Fruit fly (Drosophila melanogaster): Measurements from ENCODE around the gene CG32188.

CG32188 gene

dm6 chr3L:17846982-17847355 lies 13.5 kb upstream of the CG32188 start:
- TF ChIP-seq Ets96B (tag; optimal IDR thresholded peaks at IDR 0.05) (no peak), CG34406 (GFP tag; optimal IDR thresholded peaks at IDR 0.05) (no peak), CG3919 (GFP tag; optimal IDR thresholded peaks at IDR 0.05) (no peak), Sox102F (GFP tag; optimal IDR thresholded peaks at IDR 0.05) (no peak), ss (GFP tag; optimal IDR thresholded peaks at IDR 0.05) (no peak), Eip78C (GFP tag) (peak; percentile 46), CG1621 (tag; optimal IDR thresholded peaks at IDR 0.05) (no peak), CG32006 (GFP tag; optimal IDR thresholded peaks at IDR 0.05) (no peak), CG6808 (GFP tag; optimal IDR thresholded peaks at IDR 0.05) (no peak), OdsH (GFP tag; optimal IDR thresholded peaks at IDR 0.05) (no peak), Ets21C (GFP tag; optimal IDR thresholded peaks at IDR 0.05) (no peak), CG11902 (GFP tag; optimal IDR thresholded peaks at IDR 0.05) (no peak), vri (GFP tag; optimal IDR thresholded peaks at IDR 0.05) (peak; percentile 87), Hr39 (GFP tag; optimal IDR thresholded peaks at IDR 0.05) (no peak), CG8319 (GFP tag; optimal IDR thresholded peaks at IDR 0.05) (no peak), svp (GFP tag) (no peak), fd85E (GFP tag; optimal IDR thresholded peaks at IDR 0.05) (no peak), Met (GFP tag; optimal IDR thresholded peaks at IDR 0.05) (no peak), Hr38 (GFP tag; optimal IDR thresholded peaks at IDR 0.05) (no peak), CG8632 (GFP tag; optimal IDR thresholded peaks at IDR 0.05) (no peak), dac (GFP tag; optimal IDR thresholded peaks at IDR 0.05) (no peak), Blimp-1 (GFP tag; optimal IDR thresholded peaks at IDR 0.05) (no peak), lz (GFP tag; optimal IDR thresholded peaks at IDR 0.05) (no peak), CG10669 (GFP tag; optimal IDR thresholded peaks at IDR 0.05) (no peak), CG6854 (GFP tag; optimal IDR thresholded peaks at IDR 0.05) (no peak), esn (GFP tag; optimal IDR thresholded peaks at IDR 0.05) (peak; percentile 15), spab (GFP tag; optimal IDR thresholded peaks at IDR 0.05) (no peak), CG11294 (GFP tag; IDR thresholded peaks at IDR 0.05) (no peak), cyc (GFP tag; optimal IDR thresholded peaks at IDR 0.05) (no peak), CG31627 (GFP tag; optimal IDR thresholded peaks at IDR 0.05) (peak; percentile 0)

DNA sequence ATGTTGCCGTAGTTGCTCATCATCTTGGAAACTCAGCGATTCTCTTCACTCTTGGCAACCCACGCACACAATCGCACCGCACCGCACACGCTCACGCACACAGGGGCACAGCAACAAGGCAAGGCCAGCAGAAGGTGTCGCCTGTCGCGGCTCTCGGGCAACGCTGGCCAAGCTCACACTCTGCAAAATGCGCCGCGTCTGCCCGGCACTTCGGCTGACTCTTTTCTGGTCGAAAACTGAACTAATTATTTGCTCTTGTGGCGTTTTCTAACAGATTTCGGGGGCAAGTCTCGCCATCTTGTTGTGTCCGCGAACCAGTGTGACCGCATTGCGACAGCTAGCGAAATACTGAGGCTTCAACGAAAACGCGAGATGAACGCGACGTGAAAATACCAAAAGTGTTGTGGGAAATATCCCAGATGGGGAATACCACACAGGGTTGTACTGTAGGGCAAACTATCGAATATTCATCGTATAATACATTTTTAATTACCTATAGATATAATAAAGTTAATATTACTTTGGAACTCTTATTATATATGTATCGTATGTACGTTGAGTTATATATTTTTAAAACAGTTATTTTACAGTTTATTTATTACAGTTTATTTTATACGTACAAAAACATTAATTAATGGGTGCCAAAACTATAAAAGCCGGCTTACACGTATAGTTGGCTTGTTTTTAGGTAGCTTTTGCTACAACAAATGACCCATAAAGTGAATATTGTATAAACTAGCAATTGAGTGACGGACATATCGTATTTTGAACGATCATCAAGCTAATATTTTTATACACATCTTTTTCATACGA lies 12.9 kb upstream of the CG32188 start, which contains the start of the genes MED19 and CG7430:
TSS of gene MED19 (minus strand) at position 333 of the 813 bp plus-strand sequence.
TSS of gene CG7430 (plus strand) at position 748 of the 813 bp plus-strand sequence.
- TF ChIP-seq fd59A (GFP tag; optimal IDR thresholded peaks at IDR 0.05) (no peak), CG11762 (GFP tag; optimal IDR thresholded peaks at IDR 0.05; ENCODE audit: insufficient read depth) (no peak), vri (GFP tag; optimal IDR thresholded peaks at IDR 0.05) (peak; percentile 23), CG15336 (GFP tag; IDR thresholded peaks at IDR 0.05) (peak; percentile 51; the same call in 1 of the 2 replicates), CG3032 (tag; optimal IDR thresholded peaks at IDR 0.05) (no peak), CG8319 (GFP tag; optimal IDR thresholded peaks at IDR 0.05) (no peak), CG8632 (GFP tag; optimal IDR thresholded peaks at IDR 0.05) (peak; percentile 7), CG16779 (tag; optimal IDR thresholded peaks at IDR 0.05) (no peak), pdm3 (GFP tag; optimal IDR thresholded peaks at IDR 0.05) (no peak), fkh (GFP tag; optimal IDR thresholded peaks at IDR 0.05) (no peak), Ets21C (GFP tag; optimal IDR thresholded peaks at IDR 0.05) (no peak), CG1621 (tag; optimal IDR thresholded peaks at IDR 0.05) (peak; percentile 10), svp (GFP tag) (peak; percentile 69), dac (GFP tag; optimal IDR thresholded peaks at IDR 0.05) (no peak), Hr39 (GFP tag; optimal IDR thresholded peaks at IDR 0.05) (no peak), dsx (GFP tag; optimal IDR thresholded peaks at IDR 0.05; ENCODE audit: poor library complexity, severe bottlenecking) (no peak), lz (GFP tag; optimal IDR thresholded peaks at IDR 0.05) (peak; percentile 19), Ets96B (tag; optimal IDR thresholded peaks at IDR 0.05) (no peak), CG10669 (GFP tag; optimal IDR thresholded peaks at IDR 0.05) (no peak), CG6163 (GFP tag; IDR thresholded peaks at IDR 0.05) (peak; percentile 46; the same call in 1 of the 3 replicates), CG8119 (GFP tag; IDR thresholded peaks at IDR 0.05) (peak; percentile 33; the same call in 1 of the 3 replicates), OdsH (GFP tag; optimal IDR thresholded peaks at IDR 0.05) (no peak), Blimp-1 (GFP tag; optimal IDR thresholded peaks at IDR 0.05) (no peak), CG6854 (GFP tag; optimal IDR thresholded peaks at IDR 0.05) (peak; percentile 79), fd85E (GFP tag; optimal IDR thresholded peaks at IDR 0.05) (no peak), CG7368 (GFP tag; optimal IDR thresholded peaks at IDR 0.05) (no peak), ss (GFP tag; optimal IDR thresholded peaks at IDR 0.05) (peak in 1 of 2 experiments; percentile 64), esn (GFP tag; optimal IDR thresholded peaks at IDR 0.05) (peak; percentile 20), Eip78C (GFP tag) (peak; percentile 56), cyc (GFP tag; optimal IDR thresholded peaks at IDR 0.05) (peak; percentile 2), Eip75B (GFP tag; optimal IDR thresholded peaks at IDR 0.05) (no peak), eg (GFP tag; IDR thresholded peaks at IDR 0.05) (peak; percentile 29; the same call in 1 of the 3 replicates), CG10631 (GFP tag; optimal IDR thresholded peaks at IDR 0.05) (no peak)
